Fruit fly (Drosophila melanogaster) whole organism, pupa: ENCODE results near the gene mirr.

Experiments used
- CG10348 ChIP-seq: fragments of 200-800 bp; sonication (Bioruptor generic); IDR thresholded peaks from 2 replicates; pipeline ENCODE4 v1.3.6; 2022; ENCODE audit warnings: missing biosample characterization, missing genetic modification characterization
- CG12605 ChIP-seq: fragments of 200-800 bp; sonication (Bioruptor generic); IDR thresholded peaks from 2 replicates; pipeline ENCODE4 v1.3.6; 2022; ENCODE audit warnings: missing biosample characterization, missing genetic modification characterization
- CG13204 ChIP-seq: fragments of 200-800 bp; sonication (Bioruptor generic); optimal IDR thresholded peaks from 2 replicates; lab custom pipeline; 2018; ENCODE audit warnings: missing biosample characterization, mild to moderate bottlenecking, missing genetic modification characterization, moderate library complexity
- CG14655 ChIP-seq: fragments of 200-800 bp; sonication (Bioruptor generic); optimal IDR thresholded peaks from 3 replicates; lab custom pipeline; 2017; ENCODE audit warnings: mild to moderate bottlenecking, missing biosample characterization, missing genetic modification reagents, missing genetic modification characterization
- CG15710 ChIP-seq: fragments of 200-800 bp; sonication (Bioruptor generic); optimal IDR thresholded peaks from 2 replicates; lab custom pipeline; 2018; ENCODE audit warnings: missing biosample characterization, mild to moderate bottlenecking, missing genetic modification characterization, moderate library complexity
- CG17806 ChIP-seq: fragments of 200-800 bp; sonication (Bioruptor generic); optimal IDR thresholded peaks from 2 replicates; lab custom pipeline; 2018; ENCODE audit warnings: missing biosample characterization, mild to moderate bottlenecking, missing genetic modification characterization, moderate library complexity
- CG32121 ChIP-seq: fragments of 200-800 bp; sonication (Bioruptor generic); IDR thresholded peaks from 2 replicates; pipeline ENCODE4 v1.3.6; 2022; ENCODE audit warnings: missing biosample characterization, missing genetic modification characterization
- CG34367 ChIP-seq: fragments of 200-800 bp; sonication (Bioruptor generic); optimal IDR thresholded peaks from 2 replicates; lab custom pipeline; 2018; ENCODE audit warnings: missing biosample characterization, mild to moderate bottlenecking, missing genetic modification characterization
- CG4496 ChIP-seq: fragments of 200-800 bp; sonication (Bioruptor generic); IDR thresholded peaks from 3 replicates; pipeline ENCODE4 v1.3.6; 2022; ENCODE audit warnings: missing biosample characterization, missing genetic modification characterization
- CG8159 ChIP-seq: fragments of 200-800 bp; sonication (Bioruptor generic); optimal IDR thresholded peaks from 3 replicates; lab custom pipeline; 2018; ENCODE audit warnings: missing biosample characterization, mild to moderate bottlenecking, missing genetic modification characterization, moderate library complexity
- CG8301 ChIP-seq: fragments of 200-800 bp; sonication (Bioruptor generic); optimal IDR thresholded peaks from 2 replicates; lab custom pipeline; 2018; ENCODE audit warnings: missing biosample characterization, mild to moderate bottlenecking, missing genetic modification characterization
- CG9948 ChIP-seq: fragments of 200-800 bp; sonication (Bioruptor generic); optimal IDR thresholded peaks from 2 replicates; lab custom pipeline; 2018; ENCODE audit warnings: missing biosample characterization, mild to moderate bottlenecking, missing genetic modification characterization, moderate library complexity
- D1 ChIP-seq: fragments of 200-800 bp; sonication (Bioruptor generic); optimal IDR thresholded peaks from 2 replicates; lab custom pipeline; 2018; ENCODE audit warnings: missing biosample characterization, mild to moderate bottlenecking, missing genetic modification characterization, moderate library complexity
- EcR ChIP-seq: fragments of 200-800 bp; sonication (Bioruptor generic); optimal IDR thresholded peaks from 3 replicates; lab custom pipeline; 2019; ENCODE audit warnings: missing biosample characterization, missing genetic modification characterization, mild to moderate bottlenecking, moderate library complexity, missing genetic modification reagents
- Ets98B ChIP-seq: fragments of 200-800 bp; sonication (Bioruptor generic); IDR thresholded peaks from 2 replicates; pipeline ENCODE4 v1.3.6; 2022; ENCODE audit warnings: missing biosample characterization, missing genetic modification characterization
- Pif1A ChIP-seq: fragments of 200-800 bp; sonication (Bioruptor generic); optimal IDR thresholded peaks from 3 replicates; lab custom pipeline; 2016; ENCODE audit warnings: missing biosample characterization, missing genetic modification characterization
- Pif1B ChIP-seq: fragments of 200-800 bp; sonication (Bioruptor generic); optimal IDR thresholded peaks from 3 replicates; lab custom pipeline; 2016; ENCODE audit warnings: missing biosample characterization, missing genetic modification characterization
- Snoo ChIP-seq: fragments of 200-800 bp; sonication (Bioruptor generic); optimal IDR thresholded peaks from 3 replicates; lab custom pipeline; 2017; ENCODE audit warnings: missing biosample characterization, mild to moderate bottlenecking, missing genetic modification characterization, inconsistent platforms
- fd96Ca ChIP-seq: fragments of 200-800 bp; sonication (Bioruptor generic); IDR thresholded peaks from 3 replicates; pipeline ENCODE4 v1.3.6; 2022; ENCODE audit warnings: missing biosample characterization, missing genetic modification characterization
- gl ChIP-seq: fragments of 200-800 bp; sonication (Bioruptor generic); optimal IDR thresholded peaks from 2 replicates; lab custom pipeline; 2018; ENCODE audit warnings: missing biosample characterization, mild to moderate bottlenecking, missing genetic modification characterization
- rn ChIP-seq: fragments of 200-800 bp; sonication (Bioruptor generic); IDR thresholded peaks from 2 replicates; pipeline ENCODE4 v1.3.6; 2022; ENCODE audit warnings: missing biosample characterization, missing genetic modification characterization

mirr gene

dm6 chr3L:12651544-12651943 lies 41.9 kb upstream of the mirr start:
- no peak for TF ChIP-seq CG15710
- no peak for TF ChIP-seq fd96Ca (GFP tag; lab: Robert Waterston, UW)
- TF ChIP-seq CG9948: no peak
- no peak for TF ChIP-seq CG34367 (tag; lab: Kevin White, UChicago)
- no peak for TF ChIP-seq Pif1A
- TF ChIP-seq CG14655 (GFP tag; lab: Kevin White, UChicago): no peak
- TF ChIP-seq EcR (GFP tag; lab: Kevin White, UChicago): no peak
- TF ChIP-seq CG17806 (tag; lab: Kevin White, UChicago): no peak
- TF ChIP-seq gl (tag; lab: Kevin White, UChicago): no peak
- no peak for TF ChIP-seq CG12605 (GFP tag; lab: Robert Waterston, UW)

- TF ChIP-seq Pif1A (no peak), rn (GFP tag; lab: Robert Waterston, UW) (no peak), CG9948 (no peak), gl (tag; lab: Kevin White, UChicago) (no peak), CG32121 (GFP tag; lab: Robert Waterston, UW) (no peak), fd96Ca (GFP tag; lab: Robert Waterston, UW) (no peak), EcR (GFP tag; lab: Kevin White, UChicago) (no peak), CG14655 (GFP tag; lab: Kevin White, UChicago) (no peak), Ets98B (GFP tag; lab: Robert Waterston, UW) (no peak), CG12605 (GFP tag; lab: Robert Waterston, UW) (no peak), CG4496 (GFP tag; lab: Robert Waterston, UW) (no peak), CG8301 (tag; lab: Kevin White, UChicago) (no peak), D1 (tag; lab: Kevin White, UChicago) (no peak), CG10348 (no peak), CG17806 (tag; lab: Kevin White, UChicago) (no peak)
Measured at dm6 chr3L:12652657-12653056, 40.8 kb upstream of the mirr start.

dm6 chr3L:12653124-12653523 lies 40.3 kb upstream of the mirr start:
- TF ChIP-seq Snoo (tag; lab: Kevin White, UChicago) (peak; percentile 39), CG10348 (no peak), CG8301 (tag; lab: Kevin White, UChicago) (no peak), D1 (tag; lab: Kevin White, UChicago) (no peak), CG4496 (GFP tag; lab: Robert Waterston, UW) (peak; percentile 64; the same call in 2 of the 3 replicates), Pif1A (peak; percentile 2), CG34367 (tag; lab: Kevin White, UChicago) (peak; percentile 32), CG9948 (no peak), Ets98B (GFP tag; lab: Robert Waterston, UW) (no peak), CG12605 (GFP tag; lab: Robert Waterston, UW) (peak; percentile 55; the same call in 1 of the 2 replicates), CG13204 (GFP tag; lab: Kevin White, UChicago) (peak; percentile 41), rn (GFP tag; lab: Robert Waterston, UW) (no peak), EcR (GFP tag; lab: Kevin White, UChicago) (no peak), CG14655 (GFP tag; lab: Kevin White, UChicago) (no peak), CG15710 (peak; percentile 11), gl (tag; lab: Kevin White, UChicago) (peak; percentile 43)
- TF ChIP-seq, all 21 proteins: peak for 8

- no peak for TF ChIP-seq CG9948
- no peak for TF ChIP-seq CG14655 (GFP tag; lab: Kevin White, UChicago)
- TF ChIP-seq EcR (GFP tag; lab: Kevin White, UChicago): no peak
- no peak for TF ChIP-seq CG8301 (tag; lab: Kevin White, UChicago)
- TF ChIP-seq CG34367 (tag; lab: Kevin White, UChicago): no peak
- no peak for TF ChIP-seq CG32121 (GFP tag; lab: Robert Waterston, UW)
Measured at dm6 chr3L:12656073-12656664, 37.3 kb upstream of the mirr start.

- TF ChIP-seq Pif1B: no peak
- no peak for TF ChIP-seq CG32121 (GFP tag; lab: Robert Waterston, UW)
- no peak for TF ChIP-seq Snoo (tag; lab: Kevin White, UChicago)
- no peak for TF ChIP-seq EcR (GFP tag; lab: Kevin White, UChicago)
- TF ChIP-seq CG9948: no peak
- TF ChIP-seq CG4496 (GFP tag; lab: Robert Waterston, UW): no peak
- TF ChIP-seq CG34367 (tag; lab: Kevin White, UChicago): no peak
- TF ChIP-seq CG13204 (GFP tag; lab: Kevin White, UChicago): no peak
- no peak for TF ChIP-seq rn (GFP tag; lab: Robert Waterston, UW)
- no peak for TF ChIP-seq CG14655 (GFP tag; lab: Kevin White, UChicago)
- no peak for TF ChIP-seq Pif1A
- TF ChIP-seq CG8159 (tag; lab: Kevin White, UChicago): no peak
Measured at dm6 chr3L:12657977-12658376, 35.5 kb upstream of the mirr start.

dm6 chr3L:12667534-12667933 lies 25.9 kb upstream of the mirr start:
- TF ChIP-seq Ets98B (GFP tag; lab: Robert Waterston, UW) (no peak), CG4496 (GFP tag; lab: Robert Waterston, UW) (no peak), CG10348 (no peak), Pif1B (no peak), CG12605 (GFP tag; lab: Robert Waterston, UW) (no peak), CG8301 (tag; lab: Kevin White, UChicago) (no peak), rn (GFP tag; lab: Robert Waterston, UW) (no peak), EcR (GFP tag; lab: Kevin White, UChicago) (no peak), CG34367 (tag; lab: Kevin White, UChicago) (no peak), Snoo (tag; lab: Kevin White, UChicago) (no peak), CG15710 (no peak), CG9948 (no peak), CG13204 (GFP tag; lab: Kevin White, UChicago) (no peak), CG32121 (GFP tag; lab: Robert Waterston, UW) (no peak), fd96Ca (GFP tag; lab: Robert Waterston, UW) (no peak), CG17806 (tag; lab: Kevin White, UChicago) (no peak), CG8159 (tag; lab: Kevin White, UChicago) (no peak), D1 (tag; lab: Kevin White, UChicago) (no peak)
- TF ChIP-seq, all 21 proteins: peak for 0
